Worm (Caenorhabditis elegans): ENCODE results near the gene F11D11.4.

Gene F11D11.4

ce11 chrV:18790658-18791057 is 29.5 kb downstream of the F11D11.4 start, which contains the start of gene nhr-231:
nhr-231 (plus strand) TSS chrV:18790958.
- no peak for TF ChIP-seq unc-62 (GFP tag; optimal IDR thresholded peaks at IDR 0.05)

- TF ChIP-seq unc-62 (GFP tag; optimal IDR thresholded peaks at IDR 0.05) = no peak
Measured at ce11 chrV:18800811-18801210, 39.6 kb downstream of the F11D11.4 start, which contains the start of gene nhr-170. nhr-170 (minus strand) TSS chrV:18800826.

- no peak for TF ChIP-seq unc-62 (GFP tag; optimal IDR thresholded peaks at IDR 0.05)
Measured at ce11 chrV:18802077-18802476, 40.9 kb downstream of the F11D11.4 start, which contains the start of gene C54E10.11. C54E10.11 (minus strand) TSS chrV:18802177.

ce11 chrV:18803260-18803659 is 42.1 kb downstream of the F11D11.4 start, which contains the start of gene C54E10.10:
C54E10.10 (minus strand) TSS chrV:18803360.
- no peak for TF ChIP-seq unc-62 (GFP tag; optimal IDR thresholded peaks at IDR 0.05)

ce11 chrV:18806409-18806808 is 45.2 kb downstream of the F11D11.4 start, which contains the start of gene sri-10:
sri-10 (minus strand) TSS chrV:18806509.
- TF ChIP-seq unc-62 (GFP tag; optimal IDR thresholded peaks at IDR 0.05) = no peak

- TF ChIP-seq unc-62 (GFP tag; optimal IDR thresholded peaks at IDR 0.05) = no peak
Measured at ce11 chrV:18808621-18809020, 47.4 kb downstream of the F11D11.4 start, which contains the start of gene C54E10.6. C54E10.6 (minus strand) TSS chrV:18808729.

ce11 chrV:18810705-18811104 is 49.5 kb downstream of the F11D11.4 start, which contains the start of gene C54E10.3:
C54E10.3 (plus strand) TSS chrV:18811005.
- TF ChIP-seq unc-62 (GFP tag; optimal IDR thresholded peaks at IDR 0.05) = no peak
